Fruit fly (Drosophila melanogaster) whole organism, embryonic: ENCODE measurements around the gene CG14881.

ENCODE experiments used
- CG15073 ChIP-seq: fragments of 200-800 bp; sonication (Bioruptor generic); optimal IDR thresholded peaks from 2 replicates; lab custom pipeline; 2016; ENCODE audit warnings: missing biosample characterization, missing genetic modification characterization
- CG18476 ChIP-seq: fragments of 200-800 bp; sonication (Bioruptor generic); optimal IDR thresholded peaks from 2 replicates; lab custom pipeline; 2016; ENCODE audit warnings: missing biosample characterization, mild to moderate bottlenecking, missing genetic modification characterization
- CG3726 ChIP-seq: fragments of 200-800 bp; sonication (Bioruptor generic); IDR thresholded peaks from 3 replicates; pipeline ENCODE4, ENCODE4 v1.3.6; 2022; ENCODE audit warnings: missing biosample characterization, missing genetic modification characterization
- CG4404 ChIP-seq: fragments of 200-800 bp; sonication (Bioruptor generic); IDR thresholded peaks from 2 replicates; pipeline ENCODE4 v1.3.6; 2022; ENCODE audit warnings: missing biosample characterization, missing genetic modification characterization
- Ets97D ChIP-seq: fragments of 200-800 bp; sonication (Bioruptor generic); optimal IDR thresholded peaks from 3 replicates; lab custom pipeline; 2016; ENCODE audit warnings: missing biosample characterization, missing genetic modification characterization
- Poxn ChIP-seq: fragments of 200-800 bp; sonication (Bioruptor generic); IDR thresholded peaks from 2 replicates; pipeline ENCODE4 v1.3.6; 2022; ENCODE audit warnings: missing biosample characterization, missing genetic modification characterization
- br ChIP-seq: fragments of >200 bp; optimal IDR thresholded peaks from 2 replicates; lab custom pipeline; 2017
- jing ChIP-seq: fragments of 200-800 bp; sonication (Bioruptor generic); optimal IDR thresholded peaks from 2 replicates; lab custom pipeline; 2018; ENCODE audit warnings: missing biosample characterization, mild to moderate bottlenecking, missing genetic modification characterization
- tll ChIP-seq, 2 experiments: fragments of 200-800 bp in 1 of 2; fragments of >200 bp in 1 of 2; sonication (Bioruptor generic) in 1 of 2; optimal IDR thresholded peaks; 2 replicates each; lab custom pipeline; 2017 to 2019; ENCODE audit warnings: missing biosample characterization in 2 of 2, missing genetic modification characterization in 2 of 2, mild to moderate bottlenecking in 1 of 2, moderate library complexity in 1 of 2

DNA sequence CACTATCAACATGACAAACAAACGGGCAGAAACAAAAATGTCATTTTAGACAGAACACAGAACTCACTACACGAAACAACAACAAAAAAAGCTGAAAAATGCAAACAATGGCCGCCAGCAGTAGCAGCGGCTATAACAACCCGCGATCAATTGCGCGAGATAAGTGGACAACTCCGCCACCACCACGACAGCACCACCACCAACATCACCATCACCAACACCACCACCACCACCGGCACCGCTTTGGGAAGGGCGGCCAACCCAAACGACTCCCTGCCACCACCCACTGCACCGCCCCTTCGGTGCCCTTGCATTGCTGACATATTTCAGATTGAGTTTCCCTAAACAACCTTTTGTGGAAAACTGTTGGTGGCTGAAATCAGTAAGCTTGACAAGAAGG lies 28.1 kb upstream of the CG14881 start:
- TF ChIP-seq br (lab: Kevin White, UChicago), result no peak
- no peak for TF ChIP-seq CG15073 (GFP tag; lab: Kevin White, UChicago)
- no peak for TF ChIP-seq jing (GFP tag; lab: Kevin White, UChicago)
- no peak for TF ChIP-seq CG4404 (GFP tag; lab: Robert Waterston, UW)
- no peak for TF ChIP-seq CG3726
- TF ChIP-seq Poxn, result no peak
- no peak for TF ChIP-seq CG18476 (GFP tag; lab: Kevin White, UChicago)
- TF ChIP-seq tll (GFP tag; optimal IDR thresholded peaks at IDR 0.05; lab: Kevin White, UChicago), result no peak
- no peak for TF ChIP-seq Ets97D (GFP tag; lab: Kevin White, UChicago)
